Fruit fly (Drosophila melanogaster) whole organism, prepupa: Measurements from ENCODE around the gene CG32847.

Source experiments
- Blimp-1 ChIP-seq: fragments of 200-800 bp; sonication (Bioruptor generic); optimal IDR thresholded peaks from 3 replicates; lab custom pipeline; 2017; ENCODE audit warnings: missing biosample characterization, missing genetic modification characterization, mild to moderate bottlenecking, moderate library complexity, missing genetic modification reagents
- CG10631 ChIP-seq: fragments of 200-800 bp; sonication (Bioruptor generic); optimal IDR thresholded peaks from 2 replicates; lab custom pipeline; 2016; ENCODE audit warnings: missing biosample characterization, missing genetic modification characterization
- CG10669 ChIP-seq: fragments of 200-800 bp; sonication (Bioruptor generic); optimal IDR thresholded peaks from 3 replicates; lab custom pipeline; 2018; ENCODE audit warnings: missing biosample characterization, mild to moderate bottlenecking, missing genetic modification characterization, moderate library complexity
- CG11294 ChIP-seq: fragments of 200-800 bp; sonication (Bioruptor generic); IDR thresholded peaks from 2 replicates; pipeline ENCODE4 v1.3.6; 2022; ENCODE audit warnings: missing biosample characterization, missing genetic modification characterization
- CG11902 ChIP-seq: fragments of 200-800 bp; sonication (Bioruptor generic); optimal IDR thresholded peaks from 3 replicates; lab custom pipeline; 2016; ENCODE audit warnings: missing biosample characterization, missing genetic modification characterization
- CG15336 ChIP-seq: fragments of 200-800 bp; sonication (Bioruptor generic); IDR thresholded peaks from 2 replicates; pipeline ENCODE4 v1.3.6; 2022; ENCODE audit warnings: missing biosample characterization, missing genetic modification characterization
- CG1621 ChIP-seq: fragments of 200-800 bp; sonication (Bioruptor generic); optimal IDR thresholded peaks from 3 replicates; lab custom pipeline; 2018; ENCODE audit warnings: missing biosample characterization, mild to moderate bottlenecking, missing genetic modification characterization
- CG16779 ChIP-seq: fragments of 200-800 bp; sonication (Bioruptor generic); optimal IDR thresholded peaks from 3 replicates; lab custom pipeline; 2017; ENCODE audit warnings: missing biosample characterization, mild to moderate bottlenecking, missing genetic modification characterization
- CG3032 ChIP-seq: fragments of 200-800 bp; optimal IDR thresholded peaks from 2 replicates; lab custom pipeline; 2019; ENCODE audit warnings: missing biosample characterization, mild to moderate bottlenecking, missing genetic modification characterization, moderate library complexity
- CG32006 ChIP-seq: fragments of 200-800 bp; sonication (Bioruptor generic); optimal IDR thresholded peaks from 3 replicates; lab custom pipeline; 2017; ENCODE audit warnings: missing biosample characterization, mild to moderate bottlenecking, missing genetic modification characterization
- CG34406 ChIP-seq: fragments of 200-800 bp; sonication (Bioruptor generic); optimal IDR thresholded peaks from 3 replicates; lab custom pipeline; 2016; ENCODE audit warnings: missing biosample characterization, missing genetic modification characterization
- CG3919 ChIP-seq: fragments of 200-800 bp; sonication (Bioruptor generic); optimal IDR thresholded peaks from 3 replicates; lab custom pipeline; 2016; ENCODE audit warnings: missing biosample characterization, missing genetic modification characterization
- CG4318 ChIP-seq: fragments of 200-800 bp; sonication (Bioruptor generic); optimal IDR thresholded peaks from 3 replicates; lab custom pipeline; 2017; ENCODE audit warnings: missing biosample characterization, mild to moderate bottlenecking, missing genetic modification characterization
- CG6276 ChIP-seq: fragments of 200-800 bp; sonication (Bioruptor generic); optimal IDR thresholded peaks from 2 replicates; lab custom pipeline; 2017; ENCODE audit warnings: missing biosample characterization, mild to moderate bottlenecking, missing genetic modification characterization
- CG6792 ChIP-seq: fragments of 200-800 bp; sonication (Bioruptor generic); optimal IDR thresholded peaks from 3 replicates; lab custom pipeline; 2016; ENCODE audit warnings: missing biosample characterization, missing genetic modification characterization
- CG6808 ChIP-seq: fragments of 200-800 bp; sonication (Bioruptor generic); optimal IDR thresholded peaks from 3 replicates; lab custom pipeline; 2017; ENCODE audit warnings: missing biosample characterization, missing genetic modification characterization, mild to moderate bottlenecking, moderate library complexity, missing genetic modification reagents
- CG6854 ChIP-seq: fragments of 200-800 bp; sonication (Bioruptor generic); optimal IDR thresholded peaks from 2 replicates; lab custom pipeline; 2017; ENCODE audit warnings: missing biosample characterization, mild to moderate bottlenecking, missing genetic modification characterization
- CG7368 ChIP-seq: fragments of 200-800 bp; sonication (Bioruptor generic); optimal IDR thresholded peaks from 3 replicates; lab custom pipeline; 2016; ENCODE audit warnings: missing biosample characterization, missing genetic modification characterization
- CG8119 ChIP-seq: fragments of 200-800 bp; sonication (Bioruptor generic); IDR thresholded peaks from 3 replicates; pipeline ENCODE4 v1.3.6; 2022; ENCODE audit warnings: missing biosample characterization, missing genetic modification characterization
- CG8319 ChIP-seq: fragments of 200-800 bp; sonication (Bioruptor generic); optimal IDR thresholded peaks from 3 replicates; lab custom pipeline; 2016; ENCODE audit warnings: missing biosample characterization, missing genetic modification characterization
- CG8632 ChIP-seq: fragments of 200-800 bp; sonication (Bioruptor generic); optimal IDR thresholded peaks from 3 replicates; lab custom pipeline; 2016; ENCODE audit warnings: missing biosample characterization, missing genetic modification characterization
- CG9139 ChIP-seq: fragments of 200-800 bp; sonication (Bioruptor generic); optimal IDR thresholded peaks from 3 replicates; lab custom pipeline; 2017; ENCODE audit warnings: missing biosample characterization, mild to moderate bottlenecking, missing genetic modification characterization
- Eip75B ChIP-seq: fragments of 200-800 bp; sonication (Bioruptor generic); optimal IDR thresholded peaks from 3 replicates; lab custom pipeline; 2016; ENCODE audit warnings: missing biosample characterization, missing genetic modification characterization
- Eip78C ChIP-seq: fragments of 200-800 bp; sonication (Bioruptor generic); peaks from one replicate; lab custom pipeline; 2016; ENCODE audit warnings: missing biosample characterization, missing genetic modification characterization
- Eip93F ChIP-seq: fragments of 200-800 bp; sonication (Bioruptor generic); optimal IDR thresholded peaks from 2 replicates; lab custom pipeline; 2016; ENCODE audit warnings: missing biosample characterization, mild to moderate bottlenecking, missing genetic modification characterization
- Ets21C ChIP-seq: fragments of 200-800 bp; sonication (Bioruptor generic); optimal IDR thresholded peaks from 3 replicates; lab custom pipeline; 2016; ENCODE audit warnings: missing biosample characterization, missing genetic modification characterization
- Gug ChIP-seq: fragments of 200-800 bp; sonication (Bioruptor generic); IDR thresholded peaks from 2 replicates; pipeline ENCODE4 v1.3.6; 2022; ENCODE audit warnings: missing biosample characterization, missing genetic modification characterization
- Hr38 ChIP-seq: sonication (Bioruptor generic); optimal IDR thresholded peaks from 2 replicates; lab custom pipeline; 2016; ENCODE audit warnings: missing biosample characterization, missing genetic modification characterization
- Hr4 ChIP-seq: fragments of 200-800 bp; sonication (Bioruptor generic); optimal IDR thresholded peaks from 3 replicates; lab custom pipeline; 2016; ENCODE audit warnings: missing biosample characterization, missing genetic modification characterization
- Lpt ChIP-seq: fragments of 200-800 bp; sonication (Bioruptor generic); optimal IDR thresholded peaks from 3 replicates; lab custom pipeline; 2016; ENCODE audit warnings: missing biosample characterization, missing genetic modification characterization
- Met ChIP-seq: fragments of 200-800 bp; sonication (Bioruptor generic); optimal IDR thresholded peaks from 3 replicates; lab custom pipeline; 2016; ENCODE audit warnings: missing biosample characterization, missing genetic modification characterization
- OdsH ChIP-seq: fragments of 200-800 bp; sonication (Bioruptor generic); optimal IDR thresholded peaks from 3 replicates; lab custom pipeline; 2016; ENCODE audit warnings: missing biosample characterization, missing genetic modification characterization
- Smox ChIP-seq: fragments of 200-800 bp; sonication (Bioruptor generic); optimal IDR thresholded peaks from 3 replicates; lab custom pipeline; 2016; ENCODE audit warnings: missing biosample characterization, missing genetic modification characterization
- Sox102F ChIP-seq: fragments of 200-800 bp; sonication (Bioruptor generic); optimal IDR thresholded peaks from 2 replicates; lab custom pipeline; 2016; ENCODE audit warnings: missing biosample characterization, mild to moderate bottlenecking, missing genetic modification characterization
- Sox14 ChIP-seq: fragments of 200-800 bp; sonication (Bioruptor generic); optimal IDR thresholded peaks from 3 replicates; lab custom pipeline; 2016; ENCODE audit warnings: missing biosample characterization, missing genetic modification characterization
- Sox15 ChIP-seq: fragments of 200-800 bp; sonication (Bioruptor generic); optimal IDR thresholded peaks from 3 replicates; lab custom pipeline; 2016; ENCODE audit warnings: missing biosample characterization, missing genetic modification characterization
- achi ChIP-seq: fragments of 200-800 bp; sonication (Bioruptor generic); optimal IDR thresholded peaks from 3 replicates; lab custom pipeline; 2016; ENCODE audit warnings: missing biosample characterization, missing genetic modification characterization
- acj6 ChIP-seq: fragments of 200-800 bp; sonication (Bioruptor generic); optimal IDR thresholded peaks from 3 replicates; lab custom pipeline; 2016; ENCODE audit warnings: missing biosample characterization, missing genetic modification characterization
- cyc ChIP-seq: fragments of 200-800 bp; sonication (Bioruptor generic); optimal IDR thresholded peaks from 3 replicates; lab custom pipeline; 2016; ENCODE audit warnings: missing biosample characterization, missing genetic modification characterization
- dac ChIP-seq: fragments of 200-800 bp; sonication (Bioruptor generic); optimal IDR thresholded peaks from 2 replicates; lab custom pipeline; 2017; ENCODE audit warnings: missing biosample characterization, mild to moderate bottlenecking, missing genetic modification characterization
- dsx ChIP-seq: fragments of 200-800 bp; optimal IDR thresholded peaks from 3 replicates; lab custom pipeline; 2019; ENCODE audit warnings: missing biosample characterization, mild to moderate bottlenecking, missing genetic modification characterization, moderate library complexity; ENCODE audit not compliant: poor library complexity, severe bottlenecking
- eg ChIP-seq: fragments of 200-800 bp; sonication (Bioruptor generic); IDR thresholded peaks from 3 replicates; pipeline ENCODE4 v1.3.6; 2022; ENCODE audit warnings: missing biosample characterization, missing genetic modification characterization
- esn ChIP-seq: fragments of 200-800 bp; sonication (Bioruptor generic); optimal IDR thresholded peaks from 2 replicates; lab custom pipeline; 2016; ENCODE audit warnings: missing biosample characterization, mild to moderate bottlenecking, missing genetic modification characterization, moderate library complexity
- fd59A ChIP-seq: fragments of 200-800 bp; sonication (Bioruptor generic); optimal IDR thresholded peaks from 2 replicates; lab custom pipeline; 2017; ENCODE audit warnings: missing biosample characterization, mild to moderate bottlenecking, missing genetic modification characterization, missing genetic modification reagents
- lz ChIP-seq: fragments of 200-800 bp; sonication (Bioruptor generic); optimal IDR thresholded peaks from 3 replicates; lab custom pipeline; 2016; ENCODE audit warnings: missing biosample characterization, missing genetic modification characterization
- pdm3 ChIP-seq: fragments of 200-800 bp; sonication (Bioruptor generic); optimal IDR thresholded peaks from 3 replicates; lab custom pipeline; 2016; ENCODE audit warnings: missing biosample characterization, missing genetic modification characterization
- spab ChIP-seq: fragments of 200-800 bp; sonication (Bioruptor generic); optimal IDR thresholded peaks from 2 replicates; lab custom pipeline; 2017; ENCODE audit warnings: missing biosample characterization, mild to moderate bottlenecking, missing genetic modification characterization, missing genetic modification reagents
- ss ChIP-seq, 2 experiments: fragments of 200-800 bp; sonication (Bioruptor generic); optimal IDR thresholded peaks; 2 replicates in 1 of 2; 3 replicates in 1 of 2; lab custom pipeline; 2017 to 2018; ENCODE audit warnings: mild to moderate bottlenecking in 2 of 2, missing biosample characterization in 2 of 2, missing genetic modification characterization in 2 of 2, moderate library complexity in 1 of 2
- svp ChIP-seq: fragments of 200-800 bp; sonication (Bioruptor generic); peaks from one replicate; lab custom pipeline; 2016; ENCODE audit warnings: missing biosample characterization, missing genetic modification characterization
- topi ChIP-seq: fragments of 200-800 bp; sonication (Bioruptor generic); optimal IDR thresholded peaks from 3 replicates; lab custom pipeline; 2016; ENCODE audit warnings: missing biosample characterization, missing genetic modification characterization
- vri ChIP-seq: fragments of 200-800 bp; sonication (Bioruptor generic); optimal IDR thresholded peaks from 3 replicates; lab custom pipeline; 2016; ENCODE audit warnings: missing biosample characterization, mild to moderate bottlenecking, missing genetic modification characterization

Gene CG32847

dm6 chr3L:15104849-15105555, 16.4 kb upstream of the CG32847 start:
- TF ChIP-seq achi (GFP tag; lab: Kevin White, UChicago) = peak; percentile 92
- peak; percentile 89 for TF ChIP-seq CG8632 (GFP tag; lab: Kevin White, UChicago)
- peak; percentile 92 for TF ChIP-seq Ets21C (GFP tag; lab: Kevin White, UChicago)
- TF ChIP-seq CG4318 (GFP tag; lab: Kevin White, UChicago) = peak; percentile 93
- TF ChIP-seq ss (GFP tag; optimal IDR thresholded peaks at IDR 0.05; lab: Kevin White, UChicago) = peak; percentile 68 to 92
- TF ChIP-seq acj6 (GFP tag; lab: Kevin White, UChicago) = peak; percentile 94
- peak; percentile 91 for TF ChIP-seq CG10631 (GFP tag; lab: Kevin White, UChicago)
- TF ChIP-seq pdm3 (GFP tag; lab: Kevin White, UChicago) = peak; percentile 95
- peak; percentile 83 for TF ChIP-seq CG11294 (GFP tag; lab: Robert Waterston, UW)
- TF ChIP-seq esn (GFP tag; lab: Kevin White, UChicago) = peak; percentile 95
- peak; percentile 87 for TF ChIP-seq dac (GFP tag; lab: Kevin White, UChicago)
- peak; percentile 99 for TF ChIP-seq Eip78C (GFP tag; lab: Kevin White, UChicago)
- peak; percentile 87 for TF ChIP-seq CG10669 (GFP tag; lab: Kevin White, UChicago)
- TF ChIP-seq CG15336 = peak; percentile 94
- TF ChIP-seq fd59A (GFP tag; lab: Kevin White, UChicago) = peak; percentile 91
- peak; percentile 87 for TF ChIP-seq dsx (GFP tag; lab: Kevin White, UChicago)
- TF ChIP-seq Sox14 (GFP tag; lab: Kevin White, UChicago) = peak; percentile 95
- TF ChIP-seq Eip75B (GFP tag; lab: Kevin White, UChicago) = peak; percentile 92
- peak; percentile 100 for TF ChIP-seq CG6854
- TF ChIP-seq Sox102F (GFP tag; lab: Kevin White, UChicago) = peak; percentile 95
- TF ChIP-seq Hr38 (GFP tag; lab: Kevin White, UChicago) = peak; percentile 17
- TF ChIP-seq spab (GFP tag; lab: Kevin White, UChicago) = peak; percentile 85
- TF ChIP-seq CG8319 (GFP tag; lab: Kevin White, UChicago) = peak; percentile 80
- peak; percentile 92 for TF ChIP-seq CG34406 (GFP tag; lab: Kevin White, UChicago)
- peak; percentile 97 for TF ChIP-seq Hr4 (GFP tag; lab: Kevin White, UChicago)
- peak; percentile 95 for TF ChIP-seq OdsH (GFP tag; lab: Kevin White, UChicago)
- peak; percentile 92 for TF ChIP-seq Smox (GFP tag; lab: Kevin White, UChicago)
- peak; percentile 85 for TF ChIP-seq CG1621 (tag; lab: Kevin White, UChicago)
- peak; percentile 87 for TF ChIP-seq Gug (GFP tag; lab: Robert Waterston, UW)
- TF ChIP-seq CG9139 = peak; percentile 65
- TF ChIP-seq CG3919 (GFP tag; lab: Kevin White, UChicago) = peak; percentile 89
- peak; percentile 96 for TF ChIP-seq CG32006
- TF ChIP-seq CG11902 (GFP tag; lab: Kevin White, UChicago) = peak; percentile 91
- peak; percentile 93 for TF ChIP-seq Sox15 (GFP tag; lab: Kevin White, UChicago)
- peak; percentile 91 for TF ChIP-seq CG6808
- TF ChIP-seq Eip93F (GFP tag; lab: Kevin White, UChicago) = peak; percentile 88
- TF ChIP-seq CG8119 (GFP tag; lab: Robert Waterston, UW) = peak; percentile 95
- no peak for TF ChIP-seq Blimp-1 (GFP tag; lab: Kevin White, UChicago)
- TF ChIP-seq svp (GFP tag; lab: Kevin White, UChicago) = peak; percentile 96
- peak; percentile 95 for TF ChIP-seq lz
- TF ChIP-seq topi = peak; percentile 93
- TF ChIP-seq CG16779 = peak; percentile 85
- TF ChIP-seq cyc (GFP tag; lab: Kevin White, UChicago) = peak; percentile 92
- peak; percentile 87 for TF ChIP-seq CG6276 (GFP tag; lab: Kevin White, UChicago)
- peak; percentile 90 for TF ChIP-seq CG3032 (tag; lab: Kevin White, UChicago)
- peak; percentile 95 for TF ChIP-seq Met (GFP tag; lab: Kevin White, UChicago)
- TF ChIP-seq eg (GFP tag; lab: Robert Waterston, UW) = peak; percentile 86
- TF ChIP-seq CG6792 (GFP tag; lab: Kevin White, UChicago) = peak; percentile 93
- peak; percentile 73 for TF ChIP-seq CG7368 (GFP tag; lab: Kevin White, UChicago)
- TF ChIP-seq Lpt (GFP tag; lab: Kevin White, UChicago) = peak; percentile 79
- TF ChIP-seq vri (GFP tag; lab: Kevin White, UChicago) = peak; percentile 83
